Worm (Caenorhabditis elegans): ENCODE data around the gene Y62F5A.12.

The Y62F5A.12 gene

ce11 chrII:11538741-11539140 is 4.5 kb upstream of the Y62F5A.12 start, which contains the start of gene Y62F5A.9:
Gene Y62F5A.9, minus strand, starts transcription at chrII:11538841.
- TF ChIP-seq tab-1 (GFP tag; IDR thresholded peaks at IDR 0.05) (no peak), flt-1 (GFP tag; IDR thresholded peaks at IDR 0.05) (no peak), ref-1 (GFP tag; conservative IDR thresholded peaks at IDR 0.05) (no peak), klf-2 (GFP tag; conservative IDR thresholded peaks at IDR 0.05) (no peak), ztf-29 (GFP tag; IDR thresholded peaks at IDR 0.05) (no peak), ztf-23 (GFP tag; IDR thresholded peaks at IDR 0.05) (no peak), cog-1 (tag; optimal IDR thresholded peaks at IDR 0.05) (no peak), med-1 (GFP tag; optimal IDR thresholded peaks at IDR 0.05; ENCODE audit: insufficient read depth) (no peak), T22C8.4 (GFP tag; IDR thresholded peaks at IDR 0.05) (no peak)

- peak; percentile 45; the same call in 1 of the 2 replicates for TF ChIP-seq T22C8.4 (GFP tag; IDR thresholded peaks at IDR 0.05)
- TF ChIP-seq ref-1 (GFP tag; conservative IDR thresholded peaks at IDR 0.05), result no peak
- TF ChIP-seq ztf-29 (GFP tag; IDR thresholded peaks at IDR 0.05), result no peak
- TF ChIP-seq ztf-23 (GFP tag; IDR thresholded peaks at IDR 0.05), result no peak
- no peak; the same call in 1 of the 2 replicates for TF ChIP-seq tab-1 (GFP tag; IDR thresholded peaks at IDR 0.05)
- no peak for TF ChIP-seq cog-1 (tag; optimal IDR thresholded peaks at IDR 0.05)
- peak; percentile 76 for TF ChIP-seq flt-1 (GFP tag; IDR thresholded peaks at IDR 0.05)
- no peak for TF ChIP-seq klf-2 (GFP tag; conservative IDR thresholded peaks at IDR 0.05)
Observed at ce11 chrII:11537606-11538016, 3.3 kb upstream of the Y62F5A.12 start.

- TF ChIP-seq cog-1 (tag; optimal IDR thresholded peaks at IDR 0.05) (no peak), flt-1 (GFP tag; IDR thresholded peaks at IDR 0.05) (no peak), ztf-23 (GFP tag; IDR thresholded peaks at IDR 0.05) (0 out of 2 replicates have a peak, but pooled peaks have one; percentile 18)
Observed at ce11 chrII:11537115-11537514, 2.8 kb upstream of the Y62F5A.12 start.

ce11 chrII:11536505-11536904 is 2.2 kb upstream of the Y62F5A.12 start:
- TF ChIP-seq cog-1 (tag; optimal IDR thresholded peaks at IDR 0.05), result no peak
- no peak for TF ChIP-seq med-1 (GFP tag; optimal IDR thresholded peaks at IDR 0.05; ENCODE audit: insufficient read depth)
- no peak for TF ChIP-seq tab-1 (GFP tag; IDR thresholded peaks at IDR 0.05)
- no peak for TF ChIP-seq flt-1 (GFP tag; IDR thresholded peaks at IDR 0.05)
- TF ChIP-seq ref-1 (GFP tag; conservative IDR thresholded peaks at IDR 0.05), result no peak
- TF ChIP-seq T22C8.4 (GFP tag; IDR thresholded peaks at IDR 0.05), result no peak
- no peak for TF ChIP-seq klf-2 (GFP tag; conservative IDR thresholded peaks at IDR 0.05)
- TF ChIP-seq ztf-23 (GFP tag; IDR thresholded peaks at IDR 0.05), result no peak
- TF ChIP-seq ztf-29 (GFP tag; IDR thresholded peaks at IDR 0.05), result no peak

ce11 chrII:11535924-11536323 is 1.6 kb upstream of the Y62F5A.12 start:
- TF ChIP-seq cog-1 (tag; optimal IDR thresholded peaks at IDR 0.05) (no peak), ref-1 (GFP tag; conservative IDR thresholded peaks at IDR 0.05) (no peak), tab-1 (GFP tag; IDR thresholded peaks at IDR 0.05) (no peak), flt-1 (GFP tag; IDR thresholded peaks at IDR 0.05) (no peak), ztf-29 (GFP tag; IDR thresholded peaks at IDR 0.05) (no peak), ztf-23 (GFP tag; IDR thresholded peaks at IDR 0.05) (no peak), med-1 (GFP tag; optimal IDR thresholded peaks at IDR 0.05; ENCODE audit: insufficient read depth) (no peak), T22C8.4 (GFP tag; IDR thresholded peaks at IDR 0.05) (no peak), klf-2 (GFP tag; conservative IDR thresholded peaks at IDR 0.05) (no peak)

ce11 chrII:11535429-11535828 is 1.1 kb upstream of the Y62F5A.12 start:
- TF ChIP-seq flt-1 (GFP tag; IDR thresholded peaks at IDR 0.05) (peak; percentile 71), ref-1 (GFP tag; conservative IDR thresholded peaks at IDR 0.05) (no peak)

- TF ChIP-seq klf-2 (GFP tag; conservative IDR thresholded peaks at IDR 0.05), result no peak
- TF ChIP-seq ztf-23 (GFP tag; IDR thresholded peaks at IDR 0.05), result no peak
- no peak for TF ChIP-seq tab-1 (GFP tag; IDR thresholded peaks at IDR 0.05)
- TF ChIP-seq ref-1 (GFP tag; conservative IDR thresholded peaks at IDR 0.05), result no peak
- TF ChIP-seq ztf-29 (GFP tag; IDR thresholded peaks at IDR 0.05), result no peak
- TF ChIP-seq med-1 (GFP tag; optimal IDR thresholded peaks at IDR 0.05; ENCODE audit: insufficient read depth), result no peak
- no peak for TF ChIP-seq flt-1 (GFP tag; IDR thresholded peaks at IDR 0.05)
Observed at ce11 chrII:11533716-11534115, 563 bp downstream of the Y62F5A.12 start, which contains the start of gene mdt-8. Gene mdt-8, minus strand, starts transcription at chrII:11533816.

- TF ChIP-seq klf-2 (GFP tag; conservative IDR thresholded peaks at IDR 0.05) (no peak), ztf-23 (GFP tag; IDR thresholded peaks at IDR 0.05) (no peak), med-1 (GFP tag; optimal IDR thresholded peaks at IDR 0.05; ENCODE audit: insufficient read depth) (no peak), flt-1 (GFP tag; IDR thresholded peaks at IDR 0.05) (no peak), cog-1 (tag; optimal IDR thresholded peaks at IDR 0.05) (no peak), ref-1 (GFP tag; conservative IDR thresholded peaks at IDR 0.05) (no peak), ztf-29 (GFP tag; IDR thresholded peaks at IDR 0.05) (no peak)
Observed at ce11 chrII:11526954-11527353, 7.3 kb downstream of the Y62F5A.12 start, which contains the start of gene age-1. Gene age-1, minus strand, starts transcription at chrII:11527054.

ce11 chrII:11521300-11521699 is 13.0 kb downstream of the Y62F5A.12 start, which contains the start of gene Y62F5A.10:
Gene Y62F5A.10, plus strand, starts transcription at chrII:11521600.
- TF ChIP-seq ztf-23 (GFP tag; IDR thresholded peaks at IDR 0.05) (no peak), T22C8.4 (GFP tag; IDR thresholded peaks at IDR 0.05) (no peak), flt-1 (GFP tag; IDR thresholded peaks at IDR 0.05) (no peak), tab-1 (GFP tag; IDR thresholded peaks at IDR 0.05) (no peak), ref-1 (GFP tag; conservative IDR thresholded peaks at IDR 0.05) (no peak), ztf-29 (GFP tag; IDR thresholded peaks at IDR 0.05) (no peak)

- TF ChIP-seq ztf-29 (GFP tag; IDR thresholded peaks at IDR 0.05), result no peak
- TF ChIP-seq tab-1 (GFP tag; IDR thresholded peaks at IDR 0.05), result no peak
- TF ChIP-seq flt-1 (GFP tag; IDR thresholded peaks at IDR 0.05), result no peak
Observed at ce11 chrII:11518184-11518583, 16.1 kb downstream of the Y62F5A.12 start, which contains the start of gene B0334.10. Gene B0334.10, plus strand, starts transcription at chrII:11518484.

ce11 chrII:11514775-11515174 is 19.5 kb downstream of the Y62F5A.12 start, which contains the start of gene srh-44:
Gene srh-44, plus strand, starts transcription at chrII:11515075.
- TF ChIP-seq T22C8.4 (GFP tag; IDR thresholded peaks at IDR 0.05) (no peak), ztf-29 (GFP tag; IDR thresholded peaks at IDR 0.05) (no peak), klf-2 (GFP tag; conservative IDR thresholded peaks at IDR 0.05) (no peak), tab-1 (GFP tag; IDR thresholded peaks at IDR 0.05) (no peak), ztf-23 (GFP tag; IDR thresholded peaks at IDR 0.05) (no peak), flt-1 (GFP tag; IDR thresholded peaks at IDR 0.05) (no peak), med-1 (GFP tag; optimal IDR thresholded peaks at IDR 0.05; ENCODE audit: insufficient read depth) (no peak), cog-1 (tag; optimal IDR thresholded peaks at IDR 0.05) (no peak), ref-1 (GFP tag; conservative IDR thresholded peaks at IDR 0.05) (no peak)
